Fruit fly (Drosophila melanogaster) whole organism, adult: ENCODE results near the gene Cyp4d14.

Experiments
- CG11617 ChIP-seq: fragments of 200-800 bp; sonication (Bioruptor generic); optimal IDR thresholded peaks from 2 replicates; lab custom pipeline; 2017; ENCODE audit warnings: mild to moderate bottlenecking, missing biosample characterization, missing genetic modification reagents, missing genetic modification characterization
- CG12768 ChIP-seq: fragments of 200-800 bp; sonication (Bioruptor generic); optimal IDR thresholded peaks from 2 replicates; lab custom pipeline; 2017; ENCODE audit warnings: missing biosample characterization, missing genetic modification characterization, mild to moderate bottlenecking, moderate library complexity, missing genetic modification reagents
- CG14711 ChIP-seq: fragments of 200-800 bp; sonication (Bioruptor generic); optimal IDR thresholded peaks from 2 replicates; lab custom pipeline; 2018; ENCODE audit warnings: missing biosample characterization, mild to moderate bottlenecking, missing genetic modification characterization, moderate library complexity
- CG1620 ChIP-seq: fragments of 200-800 bp; sonication (Bioruptor generic); optimal IDR thresholded peaks from 2 replicates; lab custom pipeline; 2016; ENCODE audit warnings: missing biosample characterization, missing genetic modification characterization
- CG33017 ChIP-seq: fragments of 200-800 bp; sonication (Bioruptor generic); optimal IDR thresholded peaks from 2 replicates; lab custom pipeline; 2018; ENCODE audit warnings: missing biosample characterization, mild to moderate bottlenecking, missing genetic modification characterization, moderate library complexity
- CG5204 ChIP-seq: fragments of 200-800 bp; sonication (Bioruptor generic); optimal IDR thresholded peaks from 2 replicates; lab custom pipeline; 2016; ENCODE audit warnings: missing biosample characterization, missing genetic modification characterization
- CG7045 ChIP-seq: fragments of 200-800 bp; sonication (Bioruptor generic); optimal IDR thresholded peaks from 2 replicates; lab custom pipeline; 2017; ENCODE audit warnings: missing biosample characterization, mild to moderate bottlenecking, missing genetic modification characterization
- CG7101 ChIP-seq: fragments of 200-800 bp; sonication (Bioruptor generic); optimal IDR thresholded peaks from 2 replicates; lab custom pipeline; 2018; ENCODE audit warnings: missing biosample characterization, mild to moderate bottlenecking, missing genetic modification characterization, moderate library complexity
- Clk ChIP-seq: fragments of 200-800 bp; sonication (Bioruptor generic); optimal IDR thresholded peaks from 2 replicates; lab custom pipeline; 2017; ENCODE audit warnings: missing biosample characterization, missing genetic modification characterization
- Crg-1 ChIP-seq: fragments of 200-800 bp; sonication (Bioruptor generic); optimal IDR thresholded peaks from 2 replicates; lab custom pipeline; 2016; ENCODE audit warnings: missing biosample characterization, missing genetic modification characterization
- Hr96 ChIP-seq: fragments of 200-800 bp; sonication (Bioruptor generic); optimal IDR thresholded peaks from 2 replicates; lab custom pipeline; 2016; ENCODE audit warnings: missing biosample characterization, missing genetic modification characterization
- Mnt ChIP-seq: fragments of 200-800 bp; sonication (Bioruptor generic); optimal IDR thresholded peaks from 2 replicates; lab custom pipeline; 2016; ENCODE audit warnings: missing biosample characterization, mild to moderate bottlenecking, missing genetic modification characterization
- bab1 ChIP-seq: fragments of 200-800 bp; sonication (Bioruptor generic); optimal IDR thresholded peaks from 3 replicates; lab custom pipeline; 2019; ENCODE audit warnings: missing biosample characterization, mild to moderate bottlenecking, missing genetic modification characterization, moderate library complexity
- cic ChIP-seq: fragments of 200-800 bp; sonication (Bioruptor generic); optimal IDR thresholded peaks from 2 replicates; lab custom pipeline; 2017; ENCODE audit warnings: missing biosample characterization, mild to moderate bottlenecking, missing genetic modification characterization, moderate library complexity
- cnc ChIP-seq, 2 experiments: fragments of >200 bp; optimal IDR thresholded peaks; 2 replicates each; lab custom pipeline; 2017
- kay ChIP-seq: fragments of 200-800 bp; sonication (Bioruptor generic); peaks from one replicate; lab custom pipeline; 2016; ENCODE audit warnings: missing biosample characterization, missing genetic modification characterization, borderline replicate concordance
- ovo ChIP-seq: fragments of 200-800 bp; sonication (Bioruptor generic); optimal IDR thresholded peaks from 2 replicates; lab custom pipeline; 2016; ENCODE audit warnings: missing biosample characterization, missing genetic modification characterization
- pad ChIP-seq: fragments of 200-800 bp; sonication (Bioruptor generic); optimal IDR thresholded peaks from 3 replicates; lab custom pipeline; 2017; ENCODE audit warnings: missing biosample characterization, missing genetic modification characterization, mild to moderate bottlenecking, moderate library complexity, missing genetic modification reagents
- tj ChIP-seq: fragments of 200-800 bp; sonication (Bioruptor generic); optimal IDR thresholded peaks from 3 replicates; lab custom pipeline; 2017; ENCODE audit warnings: missing biosample characterization, mild to moderate bottlenecking, missing genetic modification characterization, moderate library complexity
- toe ChIP-seq: fragments of 200-800 bp; sonication (Bioruptor generic); optimal IDR thresholded peaks from 2 replicates; lab custom pipeline; 2016; ENCODE audit warnings: missing biosample characterization, missing genetic modification characterization

The Cyp4d14 gene

DNA sequence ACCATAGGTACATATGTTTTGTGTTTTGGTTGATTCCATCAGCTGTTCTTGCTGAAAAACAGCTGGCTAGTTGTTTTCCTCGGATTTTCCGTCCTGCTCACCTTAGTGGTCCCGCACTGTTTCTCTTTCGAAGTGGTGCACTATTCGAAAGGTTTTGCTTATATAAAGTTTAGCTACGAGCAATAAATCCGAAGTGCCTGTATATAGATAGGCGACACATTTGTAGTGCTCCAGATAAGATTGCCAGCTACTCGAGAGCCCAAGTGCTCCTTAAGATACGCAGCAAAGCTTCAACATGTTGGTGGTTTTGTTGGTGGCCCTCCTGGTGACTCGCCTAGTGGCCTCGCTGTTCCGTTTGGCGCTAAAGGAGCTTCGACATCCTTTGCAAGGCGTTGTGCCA lies 3.7 kb upstream of the Cyp4d14 start, which contains the start of gene Cyp4ae1:
Gene Cyp4ae1 (plus strand): TSS at position 206 of the 400 bp plus-strand sequence.
- TF ChIP-seq toe (GFP tag; lab: Kevin White, UChicago): no peak
- no peak for TF ChIP-seq CG12768 (GFP tag; lab: Kevin White, UChicago)
- TF ChIP-seq CG33017 (tag; lab: Kevin White, UChicago): no peak
- TF ChIP-seq cic (GFP tag; lab: Kevin White, UChicago): peak; percentile 25
- no peak for TF ChIP-seq Clk (GFP tag; lab: Kevin White, UChicago)
- TF ChIP-seq bab1: no peak
- TF ChIP-seq kay (GFP tag; lab: Kevin White, UChicago): no peak
- no peak for TF ChIP-seq tj (GFP tag; lab: Kevin White, UChicago)
- peak; percentile 16 for TF ChIP-seq Mnt (GFP tag; lab: Kevin White, UChicago)
- no peak for TF ChIP-seq ovo (GFP tag; lab: Kevin White, UChicago)
- no peak for TF ChIP-seq Hr96 (GFP tag; lab: Kevin White, UChicago)
- TF ChIP-seq cnc (optimal IDR thresholded peaks at IDR 0.05; lab: Kevin White, UChicago): no peak
- no peak for TF ChIP-seq CG14711 (tag; lab: Kevin White, UChicago)

DNA sequence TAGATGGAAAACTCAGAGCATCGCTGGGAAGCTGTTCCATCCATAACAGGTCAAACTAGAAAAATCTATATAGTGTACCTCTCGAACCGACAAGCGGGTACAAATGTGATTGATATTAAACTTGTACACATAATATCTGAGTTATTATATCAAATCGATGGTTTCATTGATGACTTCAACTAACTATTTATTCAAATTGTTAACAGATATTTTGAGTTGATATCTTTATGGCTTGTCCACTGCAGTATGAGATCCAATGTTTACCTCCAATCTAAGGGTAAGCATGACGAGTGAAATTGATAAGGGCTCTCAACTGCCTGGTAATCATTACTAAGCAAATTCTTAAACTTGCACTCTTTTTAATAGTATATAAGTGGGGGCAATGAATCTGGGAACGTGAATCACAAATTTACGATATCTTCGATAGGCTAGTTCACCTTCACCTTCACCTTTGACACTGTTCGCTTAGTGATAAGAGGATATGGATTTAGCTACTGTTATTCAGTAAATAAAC lies 898 bp upstream of the Cyp4d14 start, which contains the start of gene Cyp4d2:
Gene Cyp4d2 (plus strand): TSS at position 51 of the 514 bp plus-strand sequence.
- TF ChIP-seq kay (GFP tag; lab: Kevin White, UChicago) (no peak), Crg-1 (no peak), CG12768 (GFP tag; lab: Kevin White, UChicago) (no peak), tj (GFP tag; lab: Kevin White, UChicago) (peak; percentile 24), Mnt (GFP tag; lab: Kevin White, UChicago) (no peak), cnc (optimal IDR thresholded peaks at IDR 0.05; lab: Kevin White, UChicago) (peak; percentile 75 to 93), pad (GFP tag; lab: Kevin White, UChicago) (no peak), cic (GFP tag; lab: Kevin White, UChicago) (no peak)

dm6 chrX:2172420-2172827 lies 2.7 kb downstream of the Cyp4d14 start, which contains the start of gene ND-B14.5A:
TSS of gene ND-B14.5A (plus strand) at chrX:2172526.
- TF ChIP-seq CG11617 (GFP tag; lab: Kevin White, UChicago) (peak; percentile 19), cic (GFP tag; lab: Kevin White, UChicago) (no peak), CG7101 (tag; lab: Kevin White, UChicago) (peak; percentile 13), Mnt (GFP tag; lab: Kevin White, UChicago) (peak; percentile 49), bab1 (peak; percentile 58), CG5204 (GFP tag; lab: Kevin White, UChicago) (no peak), CG14711 (tag; lab: Kevin White, UChicago) (peak; percentile 0), CG1620 (GFP tag; lab: Kevin White, UChicago) (no peak), pad (GFP tag; lab: Kevin White, UChicago) (no peak)

DNA sequence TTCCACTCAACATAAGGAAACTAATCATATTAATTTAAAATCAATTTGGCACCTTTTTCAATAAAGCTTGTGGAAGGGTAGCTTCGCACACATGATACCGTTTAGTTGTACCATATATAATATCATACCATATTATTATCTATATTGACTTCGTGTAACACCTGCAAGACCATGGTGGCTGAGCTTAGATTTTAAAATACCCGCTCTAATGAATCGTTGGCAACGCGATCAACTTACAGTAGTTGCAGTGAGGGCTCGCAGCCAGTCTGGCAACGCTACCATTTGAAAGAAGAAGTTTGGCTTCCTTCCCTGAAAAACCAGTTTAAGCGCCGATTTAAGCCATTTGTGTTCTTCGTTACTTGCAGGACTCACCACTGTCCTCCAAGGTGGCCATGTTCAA lies 4.7 kb downstream of the Cyp4d14 start:
- TF ChIP-seq cnc (optimal IDR thresholded peaks at IDR 0.05; lab: Kevin White, UChicago) (no peak), CG7045 (GFP tag; lab: Kevin White, UChicago) (no peak), CG12768 (GFP tag; lab: Kevin White, UChicago) (no peak), CG7101 (tag; lab: Kevin White, UChicago) (no peak), Hr96 (GFP tag; lab: Kevin White, UChicago) (no peak), CG5204 (GFP tag; lab: Kevin White, UChicago) (no peak), bab1 (no peak)

dm6 chrX:2168485-2169199 lies 6.5 kb downstream of the Cyp4d14 start:
- no peak for TF ChIP-seq cnc (optimal IDR thresholded peaks at IDR 0.05; lab: Kevin White, UChicago)
- peak; percentile 15 for TF ChIP-seq CG11617 (GFP tag; lab: Kevin White, UChicago)

DNA sequence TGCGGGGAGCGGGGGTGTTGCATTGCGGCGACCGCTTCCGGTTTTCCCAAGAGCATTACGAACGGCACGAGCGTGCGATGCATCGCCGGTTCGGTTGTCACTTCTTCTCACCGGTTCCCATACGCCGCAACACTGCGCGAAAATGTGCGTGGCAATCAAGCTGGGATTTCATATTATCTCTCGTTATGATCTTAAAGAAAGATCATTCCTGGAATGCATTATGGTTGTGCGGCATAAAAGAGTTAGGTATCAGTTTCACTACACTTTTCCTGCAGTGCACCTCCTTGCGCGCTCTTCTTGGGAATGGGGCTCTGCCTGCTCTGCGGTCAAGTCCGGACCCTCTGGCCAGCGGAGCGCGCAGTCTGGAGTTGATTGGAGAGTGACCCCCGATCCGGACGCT lies 9.0 kb downstream of the Cyp4d14 start:
- TF ChIP-seq CG5204 (GFP tag; lab: Kevin White, UChicago) (no peak), kay (GFP tag; lab: Kevin White, UChicago) (no peak), Mnt (GFP tag; lab: Kevin White, UChicago) (no peak)

- TF ChIP-seq Clk (GFP tag; lab: Kevin White, UChicago): no peak
- TF ChIP-seq toe (GFP tag; lab: Kevin White, UChicago): no peak
- no peak for TF ChIP-seq bab1
- no peak for TF ChIP-seq cnc (optimal IDR thresholded peaks at IDR 0.05; lab: Kevin White, UChicago)
- no peak for TF ChIP-seq CG14711 (tag; lab: Kevin White, UChicago)
- no peak for TF ChIP-seq CG12768 (GFP tag; lab: Kevin White, UChicago)
- no peak for TF ChIP-seq Hr96 (GFP tag; lab: Kevin White, UChicago)
- no peak for TF ChIP-seq CG11617 (GFP tag; lab: Kevin White, UChicago)
- TF ChIP-seq pad (GFP tag; lab: Kevin White, UChicago): no peak
- no peak for TF ChIP-seq CG1620 (GFP tag; lab: Kevin White, UChicago)
- no peak for TF ChIP-seq CG33017 (tag; lab: Kevin White, UChicago)
- TF ChIP-seq cic (GFP tag; lab: Kevin White, UChicago): no peak
- no peak for TF ChIP-seq ovo (GFP tag; lab: Kevin White, UChicago)
- no peak for TF ChIP-seq CG7045 (GFP tag; lab: Kevin White, UChicago)
Measured at dm6 chrX:2165394-2165793, 9.7 kb downstream of the Cyp4d14 start.
